Worm (Caenorhabditis elegans): ENCODE measurements around the gene srx-22.
A peak's percentile ranks its signal among the peaks of the same experiment; 100 is the strongest.

Gene srx-22

ce11 chrV:724470-724890, 44.7 kb downstream of the srx-22 start (continued):
- TF ChIP-seq pha-4 (tag; optimal IDR thresholded peaks at IDR 0.05), result no peak

- TF ChIP-seq hmg-1.2 (GFP tag; IDR thresholded peaks at IDR 0.05) (no peak), zim-3 (tag; optimal IDR thresholded peaks at IDR 0.05) (no peak), gei-17 (GFP tag; optimal IDR thresholded peaks at IDR 0.05) (no peak), F33H1.4 (GFP tag; IDR thresholded peaks at IDR 0.05) (no peak), ztf-26 (tag; optimal IDR thresholded peaks at IDR 0.05) (no peak), egl-18 (GFP tag; IDR thresholded peaks at IDR 0.05) (no peak), snpc-1.1 (tag; optimal IDR thresholded peaks at IDR 0.05; ENCODE audit: insufficient read depth) (no peak), aptf-3 (GFP tag; IDR thresholded peaks at IDR 0.05) (no peak), hlh-12 (tag; optimal IDR thresholded peaks at IDR 0.05) (no peak), ama-1 (optimal IDR thresholded peaks at IDR 0.05) (peak; percentile 88), ama-1 (GFP tag; optimal IDR thresholded peaks at IDR 0.05) (peak in 1 of 2 experiments; percentile 12), F23B12.7 (tag; optimal IDR thresholded peaks at IDR 0.05; ENCODE audit: insufficient read depth) (no peak), F52B5.7 (tag; optimal IDR thresholded peaks at IDR 0.05) (no peak), tlf-1 (GFP tag; optimal IDR thresholded peaks at IDR 0.05) (peak; percentile 9), Y95B8A.8 (GFP tag; IDR thresholded peaks at IDR 0.05) (no peak; the same call in 1 of the 2 replicates), nhr-120 (GFP tag; IDR thresholded peaks at IDR 0.05) (no peak), Y53G8AR.9 (GFP tag; conservative IDR thresholded peaks at IDR 0.05) (peak; percentile 10), F49E8.2 (tag; optimal IDR thresholded peaks at IDR 0.05; ENCODE audit: insufficient read depth) (no peak), madf-3 (GFP tag; IDR thresholded peaks at IDR 0.05) (no peak), sptf-2 (GFP tag; optimal IDR thresholded peaks at IDR 0.05) (no peak), tbp1 (GFP tag; optimal IDR thresholded peaks at IDR 0.05) (no peak), athp-1 (tag; optimal IDR thresholded peaks at IDR 0.05) (no peak), snpc-3.4 (tag; optimal IDR thresholded peaks at IDR 0.05) (no peak), ets-4 (GFP tag; optimal IDR thresholded peaks at IDR 0.05) (no peak), ztf-3 (GFP tag; optimal IDR thresholded peaks at IDR 0.05) (no peak), ceh-79 (tag; optimal IDR thresholded peaks at IDR 0.05) (no peak), him-1 (tag; optimal IDR thresholded peaks at IDR 0.05) (no peak), ztf-22 (GFP tag; optimal IDR thresholded peaks at IDR 0.05) (no peak), akir-1 (GFP tag; optimal IDR thresholded peaks at IDR 0.05) (no peak), snpc-4 (GFP tag; optimal IDR thresholded peaks at IDR 0.05) (no peak), snpc-4 (tag; optimal IDR thresholded peaks at IDR 0.05) (no peak), F10E7.11 (tag; optimal IDR thresholded peaks at IDR 0.05) (no peak), let-607 (tag; optimal IDR thresholded peaks at IDR 0.05) (no peak), Y56A3A.18 (GFP tag; IDR thresholded peaks at IDR 0.05) (no peak), sea-2 (GFP tag; IDR thresholded peaks at IDR 0.05) (no peak), F57C9.4 (tag; optimal IDR thresholded peaks at IDR 0.05) (no peak), lir-1 (GFP tag; conservative IDR thresholded peaks at IDR 0.05) (no peak), ZK185.1 (tag; optimal IDR thresholded peaks at IDR 0.05; ENCODE audit: poor library complexity, severe bottlenecking) (peak; percentile 67), atf-7 (tag; optimal IDR thresholded peaks at IDR 0.05) (no peak), madf-6 (GFP tag; IDR thresholded peaks at IDR 0.05) (no peak), nhr-80 (tag; optimal IDR thresholded peaks at IDR 0.05) (no peak), unc-62 (GFP tag; optimal IDR thresholded peaks at IDR 0.05) (no peak), F39B2.1 (GFP tag; IDR thresholded peaks at IDR 0.05) (no peak), sdz-38 (tag; optimal IDR thresholded peaks at IDR 0.05) (no peak), let-526 (GFP tag; IDR thresholded peaks at IDR 0.05) (no peak)
Observed at ce11 chrV:724946-725806, 45.4 kb downstream of the srx-22 start.
